Fruit fly (Drosophila melanogaster): ENCODE data around the gene Epg5.

dm6 chr3R:18731241-18731640 lies 27.4 kb downstream of the Epg5 start:
- no peak for TF ChIP-seq CTCF (optimal IDR thresholded peaks at IDR 0.05)
- no peak for TF ChIP-seq CG8478 (optimal IDR thresholded peaks at IDR 0.05)

Measured in S2 (cell line).